Worm (Caenorhabditis elegans) whole organism, late embryonic: ENCODE measurements around the gene T02H6.1.

Experiments
- T23F11.4 ChIP-seq: fragments of 200-800 bp; sonication (Bioruptor generic); optimal IDR thresholded peaks from 2 replicates; lab custom pipeline; 2018; ENCODE audit warnings: mild to moderate bottlenecking, missing genetic modification characterization, missing compliant biosample characterization
- elt-2 ChIP-seq: sonication (generic microtip); optimal IDR thresholded peaks from 2 replicates; lab custom pipeline; 2016; ENCODE audit warnings: missing genetic modification reagents, missing genetic modification characterization, missing compliant biosample characterization
- gmeb-2 ChIP-seq: sonication (generic microtip); optimal IDR thresholded peaks from 2 replicates; lab custom pipeline; 2016; ENCODE audit warnings: missing genetic modification characterization, inconsistent platforms, missing compliant biosample characterization
- odd-2 ChIP-seq: sonication (generic microtip); optimal IDR thresholded peaks from 2 replicates; lab custom pipeline; 2017; ENCODE audit warnings: antibody characterized with exemption, mild to moderate bottlenecking, missing genetic modification characterization, missing compliant biosample characterization
- unc-55 ChIP-seq: sonication (generic microtip); optimal IDR thresholded peaks from 2 replicates; lab custom pipeline; 2017; ENCODE audit warnings: missing biosample characterization, missing genetic modification reagents, missing genetic modification characterization
- zip-5 ChIP-seq: sonication (generic microtip); optimal IDR thresholded peaks from 2 replicates; lab custom pipeline; 2016; ENCODE audit warnings: missing genetic modification characterization, missing compliant biosample characterization

DNA sequence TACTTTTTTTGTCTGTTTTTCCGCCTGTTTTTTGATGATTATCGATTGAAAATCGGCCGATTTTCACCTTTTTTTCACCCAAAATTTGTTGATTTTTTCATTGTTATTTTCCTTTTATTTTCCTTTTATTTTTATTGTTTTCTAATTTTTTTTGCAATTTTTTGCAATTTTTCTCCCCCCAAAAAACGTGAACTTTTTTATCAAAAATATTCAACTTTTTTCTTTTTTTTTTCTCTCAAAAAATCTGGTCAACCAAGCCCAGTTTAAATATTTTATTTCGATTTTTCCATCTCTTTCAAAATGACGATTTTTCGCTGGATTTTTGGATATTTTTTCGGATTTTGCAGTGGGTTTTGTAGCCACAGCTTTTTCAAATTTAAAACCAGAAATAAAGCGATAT, 14.3 kb downstream of the T02H6.1 start, which contains the start of gene rfip-2:
- TF ChIP-seq gmeb-2 (tag; lab: Kevin White, UChicago) (no peak), odd-2 (tag; lab: Kevin White, UChicago) (no peak), T23F11.4 (GFP tag; lab: Kevin White, UChicago) (no peak), elt-2 (tag; lab: Kevin White, UChicago) (no peak), unc-55 (GFP tag; lab: Kevin White, UChicago) (no peak), zip-5 (tag; lab: Kevin White, UChicago) (no peak)
